Worm (Caenorhabditis elegans): ENCODE data around the gene C50C3.12.

DNA sequence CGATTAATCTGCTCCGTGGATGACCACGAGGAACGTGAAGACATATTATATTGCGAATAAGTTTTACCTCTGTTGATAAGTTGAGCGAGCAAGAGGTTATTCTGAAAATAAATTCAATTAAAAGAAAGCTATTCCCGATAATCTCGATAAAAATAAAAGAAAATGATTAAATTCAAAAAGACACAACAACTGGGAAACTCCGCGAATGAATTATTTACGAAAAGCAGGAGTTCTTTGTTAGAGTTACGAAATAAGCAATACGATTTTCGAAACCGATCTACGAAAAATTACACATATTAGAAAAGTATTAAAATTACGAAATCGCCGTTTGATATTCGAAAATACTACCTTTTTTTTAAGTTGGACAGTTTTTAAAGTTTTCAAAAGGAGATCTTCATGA, 13.1 kb upstream of the C50C3.12 start, which contains the start of gene bath-42:
- no peak for TF ChIP-seq aly-1 (tag; optimal IDR thresholded peaks at IDR 0.05)
- no peak for TF ChIP-seq ama-1 (optimal IDR thresholded peaks at IDR 0.05)
- no peak for TF ChIP-seq flt-1 (GFP tag; IDR thresholded peaks at IDR 0.05)
- TF ChIP-seq ceh-13 (GFP tag; optimal IDR thresholded peaks at IDR 0.05) = no peak
- TF ChIP-seq tbx-11 (GFP tag; IDR thresholded peaks at IDR 0.05) = no peak
- TF ChIP-seq B0310.2 (tag; optimal IDR thresholded peaks at IDR 0.05) = no peak
- TF ChIP-seq sea-1 (GFP tag; conservative IDR thresholded peaks at IDR 0.05) = no peak
- no peak for TF ChIP-seq hmg-4 (GFP tag; optimal IDR thresholded peaks at IDR 0.05)
- no peak for TF ChIP-seq ceh-36 (tag; optimal IDR thresholded peaks at IDR 0.05)
- TF ChIP-seq tbx-37 (GFP tag; conservative IDR thresholded peaks at IDR 0.05) = no peak
